Fruit fly (Drosophila melanogaster): ENCODE data around the gene fws.

Gene fws

DNA sequence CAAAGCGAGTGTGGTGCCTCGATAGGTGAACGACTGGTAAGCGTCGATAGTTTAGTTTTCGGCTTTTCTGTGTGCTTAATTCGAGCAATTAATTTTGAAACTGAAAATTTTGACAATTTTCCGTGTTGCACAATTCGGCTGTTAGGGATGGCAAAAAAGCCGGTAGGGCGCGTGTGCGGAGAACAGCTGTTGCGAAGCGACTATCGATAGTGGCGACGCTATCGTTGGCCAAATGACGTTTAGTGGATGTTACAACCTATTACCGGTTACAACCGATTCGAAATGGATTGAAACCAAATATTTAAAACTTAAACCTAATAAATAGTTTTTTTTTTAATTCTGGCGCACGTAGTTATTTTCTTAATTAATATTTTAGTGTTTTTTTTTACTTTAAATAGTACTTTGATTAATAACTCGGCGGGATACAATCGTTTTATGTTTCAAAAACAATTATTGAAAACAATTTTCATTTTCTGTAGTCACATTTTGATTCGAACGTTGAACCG lies 20.2 kb upstream of the fws start, which contains the start of the genes mEFTs and Dhc36C (continued):
- TF ChIP-seq hb (GFP tag; IDR thresholded peaks at IDR 0.05; ENCODE audit: partially characterized antibody) (peak; percentile 74; the same call in 2 of the 3 replicates), bab2 (GFP tag; optimal IDR thresholded peaks at IDR 0.05) (no peak), CG18764 (GFP tag; optimal IDR thresholded peaks at IDR 0.05) (no peak), CG12155 (GFP tag; optimal IDR thresholded peaks at IDR 0.05) (no peak), twi (tag; optimal IDR thresholded peaks at IDR 0.05) (no peak), CG10431 (GFP tag; optimal IDR thresholded peaks at IDR 0.05) (no peak), CG6272 (GFP tag; IDR thresholded peaks at IDR 0.05) (no peak), Opbp (GFP tag; IDR thresholded peaks at IDR 0.05; ENCODE audit: partially characterized antibody) (peak; percentile 95), lov (optimal IDR thresholded peaks at IDR 0.05) (no peak), lov (GFP tag; IDR thresholded peaks at IDR 0.05) (no peak), CG3726 (GFP tag; IDR thresholded peaks at IDR 0.05) (no peak), D (optimal IDR thresholded peaks at IDR 0.05) (no peak), D (GFP tag; optimal IDR thresholded peaks at IDR 0.05) (no peak), CG6813 (GFP tag; optimal IDR thresholded peaks at IDR 0.05) (no peak), CG4360 (GFP tag; IDR thresholded peaks at IDR 0.05) (no peak), Dbx (GFP tag; IDR thresholded peaks at IDR 0.05) (no peak), CG11723 (GFP tag; optimal IDR thresholded peaks at IDR 0.05) (no peak), sqz (GFP tag; optimal IDR thresholded peaks at IDR 0.05) (no peak), MTF-1 (GFP tag; optimal IDR thresholded peaks at IDR 0.05; ENCODE audit: borderline replicate concordance) (no peak), Fer1 (GFP tag; optimal IDR thresholded peaks at IDR 0.05) (no peak), CG13424 (tag; optimal IDR thresholded peaks at IDR 0.05) (no peak), CG13123 (GFP tag; optimal IDR thresholded peaks at IDR 0.05) (no peak), Trl (optimal IDR thresholded peaks at IDR 0.05) (no peak), Trl (GFP tag; optimal IDR thresholded peaks at IDR 0.05) (no peak), lbe (GFP tag; optimal IDR thresholded peaks at IDR 0.05) (no peak), NfI (GFP tag; optimal IDR thresholded peaks at IDR 0.05) (no peak), lab (GFP tag; optimal IDR thresholded peaks at IDR 0.05) (no peak), CG17385 (GFP tag; optimal IDR thresholded peaks at IDR 0.05) (no peak), CG13894 (tag; optimal IDR thresholded peaks at IDR 0.05) (no peak), Mes4 (GFP tag; optimal IDR thresholded peaks at IDR 0.05) (no peak), CG9876 (GFP tag; optimal IDR thresholded peaks at IDR 0.05) (no peak), Gug (GFP tag; IDR thresholded peaks at IDR 0.05) (no peak), Pdp1 (GFP tag; optimal IDR thresholded peaks at IDR 0.05) (peak in 1 of 2 experiments; percentile 98), HHEX (GFP tag; optimal IDR thresholded peaks at IDR 0.05) (no peak), CG14667 (GFP tag; IDR thresholded peaks at IDR 0.05) (no peak), CG1832 (GFP tag; optimal IDR thresholded peaks at IDR 0.05) (no peak), al (GFP tag; IDR thresholded peaks at IDR 0.05) (no peak), CG31365 (tag; optimal IDR thresholded peaks at IDR 0.05) (no peak), E2f2 (GFP tag; IDR thresholded peaks at IDR 0.05) (peak; percentile 86), dm (GFP tag; optimal IDR thresholded peaks at IDR 0.05) (peak; percentile 70), CG8924 (tag; optimal IDR thresholded peaks at IDR 0.05) (no peak), CG2120 (GFP tag; optimal IDR thresholded peaks at IDR 0.05) (no peak), chinmo (GFP tag; IDR thresholded peaks at IDR 0.05; ENCODE audit: partially characterized antibody) (peak; percentile 84; the same call in 3 of the 4 replicates), Atf-2 (GFP tag; optimal IDR thresholded peaks at IDR 0.05) (no peak), CG1233 (GFP tag; optimal IDR thresholded peaks at IDR 0.05) (no peak), wek (GFP tag; optimal IDR thresholded peaks at IDR 0.05) (no peak), CG5953 (GFP tag; IDR thresholded peaks at IDR 0.05) (no peak), da (GFP tag; optimal IDR thresholded peaks at IDR 0.05) (no peak), CG18262 (tag; optimal IDR thresholded peaks at IDR 0.05) (no peak), salm (tag; optimal IDR thresholded peaks at IDR 0.05) (no peak), danr (GFP tag; IDR thresholded peaks at IDR 0.05) (no peak), CG6654 (GFP tag; optimal IDR thresholded peaks at IDR 0.05) (no peak)

Data from whole organism, embryonic.